Worm (Caenorhabditis elegans): ENCODE data around the gene lgc-16.
A peak's percentile ranks its signal among the peaks of the same experiment; 100 is the strongest.

lgc-16 gene

DNA sequence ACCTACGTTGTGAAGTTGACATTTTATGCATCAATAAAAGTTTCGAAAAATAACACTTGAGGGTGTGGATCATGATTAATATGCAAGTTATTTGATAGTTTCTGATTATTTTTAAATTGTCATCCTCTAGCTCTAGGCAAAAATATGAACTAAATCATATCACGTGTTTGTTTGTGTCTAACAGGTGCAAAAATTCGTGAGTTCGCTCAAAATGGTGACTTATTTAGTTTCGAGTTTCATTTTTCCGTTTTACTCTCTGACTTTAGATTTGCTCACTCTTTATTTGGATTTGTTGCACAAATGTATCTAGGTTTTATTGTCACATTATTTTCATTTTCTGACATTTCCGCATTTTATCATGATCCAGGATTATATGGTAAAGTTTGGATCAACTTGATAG lies at the start of gene lgc-16:
Gene lgc-16 (plus strand): TSS at position 301 of the 400 bp plus-strand sequence.
- TF ChIP-seq klf-2 (GFP tag; conservative IDR thresholded peaks at IDR 0.05) (no peak), tab-1 (GFP tag; IDR thresholded peaks at IDR 0.05) (no peak), ref-1 (GFP tag; conservative IDR thresholded peaks at IDR 0.05) (no peak), cog-1 (tag; optimal IDR thresholded peaks at IDR 0.05) (no peak), ztf-29 (GFP tag; IDR thresholded peaks at IDR 0.05) (no peak), T22C8.4 (GFP tag; IDR thresholded peaks at IDR 0.05) (no peak), ztf-23 (GFP tag; IDR thresholded peaks at IDR 0.05) (no peak), flt-1 (GFP tag; IDR thresholded peaks at IDR 0.05) (no peak), med-1 (GFP tag; optimal IDR thresholded peaks at IDR 0.05; ENCODE audit: insufficient read depth) (no peak)

DNA sequence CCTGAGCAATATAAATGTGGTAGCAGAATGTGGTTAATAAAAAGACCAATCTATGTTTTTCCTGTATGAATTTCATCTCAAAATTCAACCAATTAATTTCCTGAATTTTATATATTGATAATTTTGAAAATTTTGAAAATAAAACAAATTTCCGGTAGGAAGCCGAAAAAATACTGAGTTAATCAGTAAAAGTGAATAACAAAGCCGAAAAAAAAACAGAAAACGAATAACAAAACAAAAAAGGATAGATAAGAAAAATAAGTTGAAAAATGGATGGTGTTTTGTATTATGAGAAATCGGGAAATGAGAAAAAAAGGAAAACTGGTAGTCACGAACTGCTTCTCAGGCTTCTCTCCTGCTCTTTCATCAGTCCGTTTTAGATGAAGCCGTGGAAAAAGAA lies 44.7 kb upstream of the lgc-16 start, which contains the start of gene tmem-145:
Gene tmem-145 (minus strand): TSS at position 101 of the 400 bp plus-strand sequence.
- TF ChIP-seq ztf-29 (GFP tag; IDR thresholded peaks at IDR 0.05) (no peak), ztf-23 (GFP tag; IDR thresholded peaks at IDR 0.05) (no peak), flt-1 (GFP tag; IDR thresholded peaks at IDR 0.05) (no peak), ref-1 (GFP tag; conservative IDR thresholded peaks at IDR 0.05) (no peak), klf-2 (GFP tag; conservative IDR thresholded peaks at IDR 0.05) (no peak), cog-1 (tag; optimal IDR thresholded peaks at IDR 0.05) (no peak), tab-1 (GFP tag; IDR thresholded peaks at IDR 0.05) (no peak), med-1 (GFP tag; optimal IDR thresholded peaks at IDR 0.05; ENCODE audit: insufficient read depth) (no peak), T22C8.4 (GFP tag; IDR thresholded peaks at IDR 0.05) (no peak)

DNA sequence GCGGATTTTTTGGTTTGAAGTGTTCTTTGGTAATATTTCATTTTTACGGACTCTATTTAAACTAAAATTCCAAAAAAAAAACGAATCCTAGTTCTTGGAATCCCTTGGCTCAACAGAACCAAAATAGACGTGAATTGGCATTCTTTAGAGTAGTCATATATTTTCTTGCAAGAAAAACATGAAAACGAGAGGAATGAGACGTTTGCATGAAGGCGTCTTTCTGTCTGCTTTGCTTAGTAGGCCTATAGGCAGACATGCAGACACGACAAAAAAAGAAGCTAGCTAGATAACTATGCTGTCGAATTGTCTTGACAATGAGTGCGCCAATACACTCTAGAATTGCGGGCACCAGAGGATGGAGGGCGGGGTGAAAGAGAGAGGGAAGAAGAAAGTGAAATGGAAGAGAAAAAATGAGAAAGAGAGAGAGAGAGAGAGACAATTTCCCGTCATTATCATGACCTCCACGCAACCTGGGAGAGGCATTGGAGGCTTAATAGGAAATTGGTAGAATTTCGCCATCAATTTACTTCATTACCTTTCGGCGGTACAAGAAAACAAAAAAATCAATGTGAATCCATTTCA lies 37.8 kb upstream of the lgc-16 start:
- TF ChIP-seq T22C8.4 (GFP tag; IDR thresholded peaks at IDR 0.05) (no peak), flt-1 (GFP tag; IDR thresholded peaks at IDR 0.05) (peak; percentile 53; the same call in 1 of the 2 replicates)

DNA sequence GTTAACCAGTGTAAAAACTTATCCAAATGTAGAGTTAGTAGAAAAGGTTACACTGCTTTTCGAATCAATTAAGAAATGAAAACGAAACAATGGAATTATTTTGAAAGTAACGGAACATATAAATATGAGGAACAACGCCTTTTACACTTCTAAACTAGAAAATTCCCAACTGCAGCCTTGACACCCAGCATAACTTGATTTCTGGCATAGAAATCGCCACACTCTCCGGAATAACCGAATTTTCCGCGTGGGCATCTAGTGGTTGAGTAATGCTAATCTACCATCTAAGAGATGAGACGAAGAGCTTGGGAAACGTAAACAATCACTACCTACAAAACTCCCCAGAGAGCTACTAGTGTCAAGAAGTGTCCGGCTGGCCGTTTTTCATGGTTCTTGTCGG lies 37.2 kb upstream of the lgc-16 start:
- no peak for TF ChIP-seq ztf-29 (GFP tag; IDR thresholded peaks at IDR 0.05)
- TF ChIP-seq flt-1 (GFP tag; IDR thresholded peaks at IDR 0.05), result no peak
- TF ChIP-seq med-1 (GFP tag; optimal IDR thresholded peaks at IDR 0.05; ENCODE audit: insufficient read depth), result no peak
- TF ChIP-seq ztf-23 (GFP tag; IDR thresholded peaks at IDR 0.05), result no peak
- TF ChIP-seq cog-1 (tag; optimal IDR thresholded peaks at IDR 0.05), result no peak
- no peak for TF ChIP-seq T22C8.4 (GFP tag; IDR thresholded peaks at IDR 0.05)
- no peak for TF ChIP-seq klf-2 (GFP tag; conservative IDR thresholded peaks at IDR 0.05)

DNA sequence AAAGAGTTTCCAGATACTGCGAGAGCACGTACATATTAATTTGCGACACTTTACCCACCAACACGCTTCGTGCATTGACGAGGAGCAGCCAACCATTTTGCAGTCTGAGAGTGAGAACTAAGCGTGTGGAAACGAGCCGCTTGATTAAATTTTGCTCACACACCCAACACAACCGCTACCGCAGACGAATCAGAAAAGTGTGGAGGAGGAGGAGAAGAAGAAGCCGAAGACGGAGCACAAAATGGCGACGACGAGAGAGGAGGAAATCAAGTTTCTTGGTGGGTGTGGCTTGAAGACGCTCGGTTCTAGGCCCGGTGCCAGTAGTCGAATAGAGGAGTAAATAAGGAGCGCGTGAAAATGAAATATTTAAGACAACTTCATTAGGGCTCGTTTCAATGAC lies 35.6 kb upstream of the lgc-16 start:
- TF ChIP-seq ztf-23 (GFP tag; IDR thresholded peaks at IDR 0.05) (no peak), ref-1 (GFP tag; conservative IDR thresholded peaks at IDR 0.05) (no peak), med-1 (GFP tag; optimal IDR thresholded peaks at IDR 0.05; ENCODE audit: insufficient read depth) (no peak), klf-2 (GFP tag; conservative IDR thresholded peaks at IDR 0.05) (no peak), T22C8.4 (GFP tag; IDR thresholded peaks at IDR 0.05) (no peak), cog-1 (tag; optimal IDR thresholded peaks at IDR 0.05) (no peak), tab-1 (GFP tag; IDR thresholded peaks at IDR 0.05) (no peak), flt-1 (GFP tag; IDR thresholded peaks at IDR 0.05) (no peak)

DNA sequence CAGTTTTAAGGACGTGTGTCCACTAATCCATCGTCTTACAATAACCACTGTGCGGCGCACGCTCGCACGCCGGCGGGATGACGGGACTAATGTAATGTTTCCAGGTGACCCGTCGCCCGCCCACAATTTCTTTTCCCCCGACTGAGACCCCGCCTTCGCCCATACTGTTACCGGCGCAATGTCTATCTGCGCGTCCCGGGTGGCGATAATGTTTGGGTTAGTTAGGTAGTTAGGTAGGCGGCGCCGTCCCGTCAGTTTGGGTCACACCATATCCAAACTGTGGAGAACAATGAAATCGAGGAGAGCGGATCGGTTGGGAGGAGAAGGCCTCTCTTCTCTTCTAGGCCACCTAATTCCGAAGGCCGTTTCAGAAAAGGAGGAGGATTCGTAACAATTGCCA lies 32.1 kb upstream of the lgc-16 start:
- no peak for TF ChIP-seq flt-1 (GFP tag; IDR thresholded peaks at IDR 0.05)
- no peak for TF ChIP-seq cog-1 (tag; optimal IDR thresholded peaks at IDR 0.05)
- TF ChIP-seq klf-2 (GFP tag; conservative IDR thresholded peaks at IDR 0.05), result no peak
- no peak for TF ChIP-seq ztf-23 (GFP tag; IDR thresholded peaks at IDR 0.05)
- TF ChIP-seq ref-1 (GFP tag; conservative IDR thresholded peaks at IDR 0.05), result no peak
- no peak for TF ChIP-seq ztf-29 (GFP tag; IDR thresholded peaks at IDR 0.05)
- TF ChIP-seq tab-1 (GFP tag; IDR thresholded peaks at IDR 0.05), result no peak
- no peak for TF ChIP-seq med-1 (GFP tag; optimal IDR thresholded peaks at IDR 0.05; ENCODE audit: insufficient read depth)
- TF ChIP-seq T22C8.4 (GFP tag; IDR thresholded peaks at IDR 0.05), result no peak

DNA sequence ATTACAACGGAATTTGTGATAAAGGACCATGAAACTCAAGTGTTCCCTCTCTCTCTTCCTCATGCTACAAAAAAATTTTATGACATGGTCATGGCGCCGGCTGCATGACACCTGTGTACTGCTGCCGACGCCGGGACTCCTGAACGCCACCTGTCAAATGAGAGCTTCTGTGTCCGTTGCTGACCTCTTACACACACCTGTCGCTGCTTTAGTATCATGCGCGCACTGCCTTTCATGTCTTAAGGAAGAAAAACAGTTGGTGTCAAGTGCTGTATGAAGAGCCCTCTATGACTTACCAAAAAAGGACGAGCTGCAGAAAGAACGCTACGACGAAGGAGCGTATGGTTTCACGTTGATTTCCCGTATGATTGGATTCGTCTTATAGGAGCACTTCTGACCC lies 25.8 kb upstream of the lgc-16 start:
- no peak for TF ChIP-seq ref-1 (GFP tag; conservative IDR thresholded peaks at IDR 0.05)
- no peak for TF ChIP-seq klf-2 (GFP tag; conservative IDR thresholded peaks at IDR 0.05)
- TF ChIP-seq tab-1 (GFP tag; IDR thresholded peaks at IDR 0.05), result no peak
- TF ChIP-seq med-1 (GFP tag; optimal IDR thresholded peaks at IDR 0.05; ENCODE audit: insufficient read depth), result no peak
- TF ChIP-seq cog-1 (tag; optimal IDR thresholded peaks at IDR 0.05), result no peak
- no peak for TF ChIP-seq ztf-29 (GFP tag; IDR thresholded peaks at IDR 0.05)
- TF ChIP-seq flt-1 (GFP tag; IDR thresholded peaks at IDR 0.05), result no peak
- TF ChIP-seq T22C8.4 (GFP tag; IDR thresholded peaks at IDR 0.05), result no peak
- TF ChIP-seq ztf-23 (GFP tag; IDR thresholded peaks at IDR 0.05), result no peak

DNA sequence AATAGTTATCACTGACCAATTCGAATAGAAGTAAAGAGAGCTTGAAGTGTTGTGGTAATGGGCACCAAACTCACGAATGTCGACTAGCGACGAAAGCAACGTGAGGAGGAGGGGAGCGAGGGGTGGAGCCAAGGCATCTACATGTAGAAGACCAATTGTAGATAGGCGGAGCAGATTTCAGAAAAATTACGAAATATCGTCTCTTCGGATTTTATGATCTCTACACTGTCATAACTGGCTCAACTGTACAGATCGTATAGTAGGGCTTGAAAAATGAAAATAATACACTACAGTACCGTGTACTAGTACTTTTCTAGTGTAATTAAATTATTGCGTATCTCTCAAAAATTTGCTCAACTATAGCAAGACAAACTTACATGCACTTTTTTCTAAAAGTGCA lies 25.4 kb upstream of the lgc-16 start, which contains the start of gene W03G11.4:
Gene W03G11.4 (minus strand): TSS at position 101 of the 400 bp plus-strand sequence.
- TF ChIP-seq ztf-29 (GFP tag; IDR thresholded peaks at IDR 0.05) (no peak), ztf-23 (GFP tag; IDR thresholded peaks at IDR 0.05) (no peak), flt-1 (GFP tag; IDR thresholded peaks at IDR 0.05) (no peak), klf-2 (GFP tag; conservative IDR thresholded peaks at IDR 0.05) (no peak), ref-1 (GFP tag; conservative IDR thresholded peaks at IDR 0.05) (no peak), T22C8.4 (GFP tag; IDR thresholded peaks at IDR 0.05) (no peak), tab-1 (GFP tag; IDR thresholded peaks at IDR 0.05) (no peak), med-1 (GFP tag; optimal IDR thresholded peaks at IDR 0.05; ENCODE audit: insufficient read depth) (no peak), cog-1 (tag; optimal IDR thresholded peaks at IDR 0.05) (no peak)

DNA sequence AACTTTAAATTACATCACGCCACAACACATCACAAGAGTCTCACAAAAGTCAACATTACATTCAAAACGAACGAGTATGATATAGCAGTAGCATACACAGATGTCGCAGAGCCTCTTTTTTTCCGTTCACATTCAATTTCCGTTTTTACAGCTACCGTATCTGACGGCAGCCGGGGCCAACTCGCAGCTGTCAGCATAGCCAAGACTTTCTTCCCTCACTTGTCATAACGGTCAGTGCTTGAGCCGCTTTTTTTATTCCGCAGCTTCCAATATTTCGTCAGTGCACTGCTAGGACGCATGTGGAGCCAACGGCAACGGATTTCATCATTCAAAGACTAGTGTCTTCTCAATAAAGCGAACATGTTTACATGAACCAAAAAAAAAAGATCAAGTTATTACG lies 24.4 kb upstream of the lgc-16 start:
- TF ChIP-seq ztf-29 (GFP tag; IDR thresholded peaks at IDR 0.05) (no peak), flt-1 (GFP tag; IDR thresholded peaks at IDR 0.05) (no peak), tab-1 (GFP tag; IDR thresholded peaks at IDR 0.05) (no peak), T22C8.4 (GFP tag; IDR thresholded peaks at IDR 0.05) (no peak), klf-2 (GFP tag; conservative IDR thresholded peaks at IDR 0.05) (no peak), cog-1 (tag; optimal IDR thresholded peaks at IDR 0.05) (no peak), ztf-23 (GFP tag; IDR thresholded peaks at IDR 0.05) (no peak), med-1 (GFP tag; optimal IDR thresholded peaks at IDR 0.05; ENCODE audit: insufficient read depth) (no peak), ref-1 (GFP tag; conservative IDR thresholded peaks at IDR 0.05) (no peak)

DNA sequence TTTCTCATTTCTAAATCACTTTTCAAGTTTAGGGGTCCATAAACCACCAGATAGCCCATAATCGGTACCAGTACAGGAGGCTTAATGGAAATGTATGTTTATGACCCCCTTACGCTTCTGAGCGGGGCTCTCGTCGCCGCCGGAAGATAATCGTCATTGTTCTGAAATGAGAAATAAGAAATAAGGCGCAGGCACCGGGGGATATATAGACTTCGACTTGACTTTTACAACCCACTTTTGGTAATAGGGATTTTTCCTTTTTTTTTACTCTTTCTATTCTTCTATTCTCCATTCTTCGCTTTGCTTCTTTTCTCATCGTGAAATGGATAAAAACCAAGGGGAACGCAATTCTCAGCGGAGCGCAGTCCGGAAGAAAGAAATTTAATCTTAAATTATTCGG lies 23.2 kb upstream of the lgc-16 start:
- TF ChIP-seq ref-1 (GFP tag; conservative IDR thresholded peaks at IDR 0.05) (no peak), T22C8.4 (GFP tag; IDR thresholded peaks at IDR 0.05) (no peak)
